Fruit fly (Drosophila melanogaster) whole organism, prepupa: ENCODE data around the gene UbcE2H.
A peak's percentile ranks its signal among the peaks of the same experiment; 100 is the strongest.

Experiments
- CG10631 ChIP-seq: fragments of 200-800 bp; sonication (Bioruptor generic); optimal IDR thresholded peaks from 2 replicates; lab custom pipeline; 2016; ENCODE audit warnings: missing biosample characterization, missing genetic modification characterization
- CG10669 ChIP-seq: fragments of 200-800 bp; sonication (Bioruptor generic); optimal IDR thresholded peaks from 3 replicates; lab custom pipeline; 2018; ENCODE audit warnings: missing biosample characterization, mild to moderate bottlenecking, missing genetic modification characterization, moderate library complexity
- CG11294 ChIP-seq: fragments of 200-800 bp; sonication (Bioruptor generic); IDR thresholded peaks from 2 replicates; pipeline ENCODE4 v1.3.6; 2022; ENCODE audit warnings: missing biosample characterization, missing genetic modification characterization
- CG11762 ChIP-seq: fragments of 200-800 bp; sonication (Bioruptor generic); optimal IDR thresholded peaks from 3 replicates; lab custom pipeline; 2016; ENCODE audit warnings: missing biosample characterization, missing genetic modification characterization; ENCODE audit not compliant: insufficient read depth
- CG11902 ChIP-seq: fragments of 200-800 bp; sonication (Bioruptor generic); optimal IDR thresholded peaks from 3 replicates; lab custom pipeline; 2016; ENCODE audit warnings: missing biosample characterization, missing genetic modification characterization
- CG15336 ChIP-seq: fragments of 200-800 bp; sonication (Bioruptor generic); IDR thresholded peaks from 2 replicates; pipeline ENCODE4 v1.3.6; 2022; ENCODE audit warnings: missing biosample characterization, missing genetic modification characterization
- CG1621 ChIP-seq: fragments of 200-800 bp; sonication (Bioruptor generic); optimal IDR thresholded peaks from 3 replicates; lab custom pipeline; 2018; ENCODE audit warnings: missing biosample characterization, mild to moderate bottlenecking, missing genetic modification characterization
- CG16779 ChIP-seq: fragments of 200-800 bp; sonication (Bioruptor generic); optimal IDR thresholded peaks from 3 replicates; lab custom pipeline; 2017; ENCODE audit warnings: missing biosample characterization, mild to moderate bottlenecking, missing genetic modification characterization
- CG3919 ChIP-seq: fragments of 200-800 bp; sonication (Bioruptor generic); optimal IDR thresholded peaks from 3 replicates; lab custom pipeline; 2016; ENCODE audit warnings: missing biosample characterization, missing genetic modification characterization
- CG6163 ChIP-seq: fragments of 200-800 bp; sonication (Bioruptor generic); IDR thresholded peaks from 3 replicates; pipeline ENCODE4 v1.3.6; 2022; ENCODE audit warnings: missing biosample characterization, missing genetic modification characterization
- CG6276 ChIP-seq: fragments of 200-800 bp; sonication (Bioruptor generic); optimal IDR thresholded peaks from 2 replicates; lab custom pipeline; 2017; ENCODE audit warnings: missing biosample characterization, mild to moderate bottlenecking, missing genetic modification characterization
- CG6792 ChIP-seq: fragments of 200-800 bp; sonication (Bioruptor generic); optimal IDR thresholded peaks from 3 replicates; lab custom pipeline; 2016; ENCODE audit warnings: missing biosample characterization, missing genetic modification characterization
- CG6808 ChIP-seq: fragments of 200-800 bp; sonication (Bioruptor generic); optimal IDR thresholded peaks from 3 replicates; lab custom pipeline; 2017; ENCODE audit warnings: missing biosample characterization, missing genetic modification characterization, mild to moderate bottlenecking, moderate library complexity, missing genetic modification reagents
- CG6854 ChIP-seq: fragments of 200-800 bp; sonication (Bioruptor generic); optimal IDR thresholded peaks from 2 replicates; lab custom pipeline; 2017; ENCODE audit warnings: missing biosample characterization, mild to moderate bottlenecking, missing genetic modification characterization
- CG7368 ChIP-seq: fragments of 200-800 bp; sonication (Bioruptor generic); optimal IDR thresholded peaks from 3 replicates; lab custom pipeline; 2016; ENCODE audit warnings: missing biosample characterization, missing genetic modification characterization
- CG8319 ChIP-seq: fragments of 200-800 bp; sonication (Bioruptor generic); optimal IDR thresholded peaks from 3 replicates; lab custom pipeline; 2016; ENCODE audit warnings: missing biosample characterization, missing genetic modification characterization
- CG8632 ChIP-seq: fragments of 200-800 bp; sonication (Bioruptor generic); optimal IDR thresholded peaks from 3 replicates; lab custom pipeline; 2016; ENCODE audit warnings: missing biosample characterization, missing genetic modification characterization
- CG9139 ChIP-seq: fragments of 200-800 bp; sonication (Bioruptor generic); optimal IDR thresholded peaks from 3 replicates; lab custom pipeline; 2017; ENCODE audit warnings: missing biosample characterization, mild to moderate bottlenecking, missing genetic modification characterization
- Eip75B ChIP-seq: fragments of 200-800 bp; sonication (Bioruptor generic); optimal IDR thresholded peaks from 3 replicates; lab custom pipeline; 2016; ENCODE audit warnings: missing biosample characterization, missing genetic modification characterization
- Eip78C ChIP-seq: fragments of 200-800 bp; sonication (Bioruptor generic); peaks from one replicate; lab custom pipeline; 2016; ENCODE audit warnings: missing biosample characterization, missing genetic modification characterization
- Eip93F ChIP-seq: fragments of 200-800 bp; sonication (Bioruptor generic); optimal IDR thresholded peaks from 2 replicates; lab custom pipeline; 2016; ENCODE audit warnings: missing biosample characterization, mild to moderate bottlenecking, missing genetic modification characterization
- Ets21C ChIP-seq: fragments of 200-800 bp; sonication (Bioruptor generic); optimal IDR thresholded peaks from 3 replicates; lab custom pipeline; 2016; ENCODE audit warnings: missing biosample characterization, missing genetic modification characterization
- Ets96B ChIP-seq: fragments of 200-800 bp; optimal IDR thresholded peaks from 2 replicates; lab custom pipeline; 2019; ENCODE audit warnings: missing biosample characterization, mild to moderate bottlenecking, missing genetic modification characterization, moderate library complexity
- Gug ChIP-seq: fragments of 200-800 bp; sonication (Bioruptor generic); IDR thresholded peaks from 2 replicates; pipeline ENCODE4 v1.3.6; 2022; ENCODE audit warnings: missing biosample characterization, missing genetic modification characterization
- Hr38 ChIP-seq: sonication (Bioruptor generic); optimal IDR thresholded peaks from 2 replicates; lab custom pipeline; 2016; ENCODE audit warnings: missing biosample characterization, missing genetic modification characterization
- Hr39 ChIP-seq: fragments of 200-800 bp; sonication (Bioruptor generic); optimal IDR thresholded peaks from 2 replicates; lab custom pipeline; 2016; ENCODE audit warnings: missing biosample characterization, missing genetic modification characterization
- Hr4 ChIP-seq: fragments of 200-800 bp; sonication (Bioruptor generic); optimal IDR thresholded peaks from 3 replicates; lab custom pipeline; 2016; ENCODE audit warnings: missing biosample characterization, missing genetic modification characterization
- Lpt ChIP-seq: fragments of 200-800 bp; sonication (Bioruptor generic); optimal IDR thresholded peaks from 3 replicates; lab custom pipeline; 2016; ENCODE audit warnings: missing biosample characterization, missing genetic modification characterization
- Met ChIP-seq: fragments of 200-800 bp; sonication (Bioruptor generic); optimal IDR thresholded peaks from 3 replicates; lab custom pipeline; 2016; ENCODE audit warnings: missing biosample characterization, missing genetic modification characterization
- OdsH ChIP-seq: fragments of 200-800 bp; sonication (Bioruptor generic); optimal IDR thresholded peaks from 3 replicates; lab custom pipeline; 2016; ENCODE audit warnings: missing biosample characterization, missing genetic modification characterization
- Smox ChIP-seq: fragments of 200-800 bp; sonication (Bioruptor generic); optimal IDR thresholded peaks from 3 replicates; lab custom pipeline; 2016; ENCODE audit warnings: missing biosample characterization, missing genetic modification characterization
- Sox102F ChIP-seq: fragments of 200-800 bp; sonication (Bioruptor generic); optimal IDR thresholded peaks from 2 replicates; lab custom pipeline; 2016; ENCODE audit warnings: missing biosample characterization, mild to moderate bottlenecking, missing genetic modification characterization
- Sox14 ChIP-seq: fragments of 200-800 bp; sonication (Bioruptor generic); optimal IDR thresholded peaks from 3 replicates; lab custom pipeline; 2016; ENCODE audit warnings: missing biosample characterization, missing genetic modification characterization
- Sox15 ChIP-seq: fragments of 200-800 bp; sonication (Bioruptor generic); optimal IDR thresholded peaks from 3 replicates; lab custom pipeline; 2016; ENCODE audit warnings: missing biosample characterization, missing genetic modification characterization
- achi ChIP-seq: fragments of 200-800 bp; sonication (Bioruptor generic); optimal IDR thresholded peaks from 3 replicates; lab custom pipeline; 2016; ENCODE audit warnings: missing biosample characterization, missing genetic modification characterization
- acj6 ChIP-seq: fragments of 200-800 bp; sonication (Bioruptor generic); optimal IDR thresholded peaks from 3 replicates; lab custom pipeline; 2016; ENCODE audit warnings: missing biosample characterization, missing genetic modification characterization
- dsx ChIP-seq: fragments of 200-800 bp; optimal IDR thresholded peaks from 3 replicates; lab custom pipeline; 2019; ENCODE audit warnings: missing biosample characterization, mild to moderate bottlenecking, missing genetic modification characterization, moderate library complexity; ENCODE audit not compliant: poor library complexity, severe bottlenecking
- esn ChIP-seq: fragments of 200-800 bp; sonication (Bioruptor generic); optimal IDR thresholded peaks from 2 replicates; lab custom pipeline; 2016; ENCODE audit warnings: missing biosample characterization, mild to moderate bottlenecking, missing genetic modification characterization, moderate library complexity
- fd59A ChIP-seq: fragments of 200-800 bp; sonication (Bioruptor generic); optimal IDR thresholded peaks from 2 replicates; lab custom pipeline; 2017; ENCODE audit warnings: missing biosample characterization, mild to moderate bottlenecking, missing genetic modification characterization, missing genetic modification reagents
- fkh ChIP-seq: fragments of 200-800 bp; sonication (Bioruptor generic); optimal IDR thresholded peaks from 3 replicates; lab custom pipeline; 2017; ENCODE audit warnings: missing biosample characterization, mild to moderate bottlenecking, missing genetic modification characterization, moderate library complexity
- lz ChIP-seq: fragments of 200-800 bp; sonication (Bioruptor generic); optimal IDR thresholded peaks from 3 replicates; lab custom pipeline; 2016; ENCODE audit warnings: missing biosample characterization, missing genetic modification characterization
- net ChIP-seq: fragments of 200-800 bp; sonication (Bioruptor generic); optimal IDR thresholded peaks from 3 replicates; lab custom pipeline; 2016; ENCODE audit warnings: missing biosample characterization, missing genetic modification characterization
- pdm3 ChIP-seq: fragments of 200-800 bp; sonication (Bioruptor generic); optimal IDR thresholded peaks from 3 replicates; lab custom pipeline; 2016; ENCODE audit warnings: missing biosample characterization, missing genetic modification characterization
- spab ChIP-seq: fragments of 200-800 bp; sonication (Bioruptor generic); optimal IDR thresholded peaks from 2 replicates; lab custom pipeline; 2017; ENCODE audit warnings: missing biosample characterization, mild to moderate bottlenecking, missing genetic modification characterization, missing genetic modification reagents
- ss ChIP-seq, 2 experiments: fragments of 200-800 bp; sonication (Bioruptor generic); optimal IDR thresholded peaks; 2 replicates in 1 of 2; 3 replicates in 1 of 2; lab custom pipeline; 2017 to 2018; ENCODE audit warnings: mild to moderate bottlenecking in 2 of 2, missing biosample characterization in 2 of 2, missing genetic modification characterization in 2 of 2, moderate library complexity in 1 of 2
- svp ChIP-seq: fragments of 200-800 bp; sonication (Bioruptor generic); peaks from one replicate; lab custom pipeline; 2016; ENCODE audit warnings: missing biosample characterization, missing genetic modification characterization
- topi ChIP-seq: fragments of 200-800 bp; sonication (Bioruptor generic); optimal IDR thresholded peaks from 3 replicates; lab custom pipeline; 2016; ENCODE audit warnings: missing biosample characterization, missing genetic modification characterization

Gene UbcE2H

DNA sequence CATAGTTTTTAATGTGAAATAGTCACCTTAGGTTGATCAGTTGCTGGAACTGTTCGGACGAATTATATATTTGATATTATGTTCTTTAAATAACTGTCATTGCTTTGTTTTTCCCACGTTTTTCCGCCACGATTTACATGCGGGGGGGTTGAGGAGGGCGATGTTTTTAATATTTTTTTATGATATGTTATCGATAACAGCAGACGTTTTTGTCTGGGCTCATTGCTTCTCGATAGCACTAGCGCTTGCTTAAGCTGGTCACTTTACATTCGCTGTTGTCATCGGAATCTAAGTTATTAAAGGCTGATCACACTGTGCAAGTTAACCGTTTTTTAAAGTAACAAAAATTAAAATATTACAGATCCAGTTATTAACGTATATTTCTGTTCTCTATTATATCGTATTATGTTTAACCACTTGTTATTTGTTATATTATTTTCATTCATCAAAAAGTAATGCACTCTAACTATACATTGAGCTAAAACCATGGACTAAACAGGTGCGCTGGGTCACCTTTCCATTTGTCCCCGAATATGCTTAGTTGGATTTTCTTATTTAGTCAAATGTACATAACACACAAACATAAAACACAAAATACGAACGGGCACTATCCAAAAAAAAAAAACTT is 18.4 kb downstream of the UbcE2H start, which contains the start of the genes Upf2 and CG1571:
Gene Upf2 (minus strand): TSS at position 167 of the 628 bp plus-strand sequence.
Gene CG1571 (plus strand): TSS at position 578 of the 628 bp plus-strand sequence.
- TF ChIP-seq dsx (GFP tag; lab: Kevin White, UChicago): no peak
- TF ChIP-seq Smox: no peak
- TF ChIP-seq Hr4 (GFP tag; lab: Kevin White, UChicago): no peak
- TF ChIP-seq CG16779 (tag; lab: Kevin White, UChicago): no peak
- no peak for TF ChIP-seq Sox102F (GFP tag; lab: Kevin White, UChicago)
- no peak for TF ChIP-seq topi (GFP tag; lab: Kevin White, UChicago)
- no peak for TF ChIP-seq Ets96B (tag; lab: Kevin White, UChicago)
- no peak for TF ChIP-seq pdm3 (GFP tag; lab: Kevin White, UChicago)
- TF ChIP-seq CG6854 (GFP tag; lab: Kevin White, UChicago): no peak

DNA sequence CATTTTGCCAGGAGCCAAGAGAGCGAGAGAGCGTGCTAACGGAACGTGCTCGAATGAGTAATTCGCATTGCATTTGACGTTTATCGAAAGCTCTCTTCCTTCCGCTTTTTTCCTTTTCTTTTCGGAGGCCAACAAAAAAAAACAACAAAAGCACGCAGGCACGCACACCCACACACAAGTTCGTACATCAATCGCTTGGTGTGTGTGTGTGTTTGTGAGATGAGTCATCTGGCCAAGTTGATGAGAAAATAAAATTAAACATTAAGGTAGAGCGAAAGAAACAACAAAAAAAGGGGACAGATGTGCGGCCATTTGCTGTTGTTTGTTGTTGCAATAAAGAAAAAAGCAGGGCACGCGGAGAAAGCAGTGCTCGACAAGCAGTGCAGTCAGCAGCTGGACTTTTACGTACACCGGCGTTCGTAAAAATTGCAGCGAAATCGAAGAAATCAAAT is 30.6 kb downstream of the UbcE2H start:
- TF ChIP-seq lz (GFP tag; lab: Kevin White, UChicago) (no peak), dsx (GFP tag; lab: Kevin White, UChicago) (no peak), achi (GFP tag; lab: Kevin White, UChicago) (peak; percentile 72), CG15336 (GFP tag; lab: Robert Waterston, UW) (peak; percentile 62), CG3919 (GFP tag; lab: Kevin White, UChicago) (no peak), Lpt (GFP tag; lab: Kevin White, UChicago) (peak; percentile 66), ss (GFP tag; optimal IDR thresholded peaks at IDR 0.05; lab: Kevin White, UChicago) (peak in 1 of 2 experiments; percentile 88), Sox102F (GFP tag; lab: Kevin White, UChicago) (peak; percentile 69), CG10669 (GFP tag; lab: Kevin White, UChicago) (no peak), Sox14 (GFP tag; lab: Kevin White, UChicago) (peak; percentile 59), esn (GFP tag; lab: Kevin White, UChicago) (peak; percentile 20), CG11294 (no peak), CG11762 (GFP tag; lab: Kevin White, UChicago) (no peak), Hr38 (no peak), fd59A (peak; percentile 18), Eip75B (no peak), Met (GFP tag; lab: Kevin White, UChicago) (no peak), CG8319 (GFP tag; lab: Kevin White, UChicago) (no peak), Gug (GFP tag; lab: Robert Waterston, UW) (0 out of 2 replicates have a peak, but pooled peaks have one; percentile 25), net (peak; percentile 82), CG6808 (GFP tag; lab: Kevin White, UChicago) (peak; percentile 81), Ets21C (GFP tag; lab: Kevin White, UChicago) (no peak), CG10631 (GFP tag; lab: Kevin White, UChicago) (no peak), spab (peak; percentile 63), svp (no peak), CG6854 (GFP tag; lab: Kevin White, UChicago) (peak; percentile 91), CG11902 (no peak), Hr39 (GFP tag; lab: Kevin White, UChicago) (no peak), CG1621 (tag; lab: Kevin White, UChicago) (peak; percentile 45), Hr4 (GFP tag; lab: Kevin White, UChicago) (no peak), fkh (no peak), CG16779 (tag; lab: Kevin White, UChicago) (no peak), Smox (no peak), CG9139 (GFP tag; lab: Kevin White, UChicago) (peak; percentile 75), Eip78C (GFP tag; lab: Kevin White, UChicago) (peak; percentile 84), Sox15 (GFP tag; lab: Kevin White, UChicago) (no peak), CG6792 (GFP tag; lab: Kevin White, UChicago) (peak; percentile 32), CG6163 (GFP tag; lab: Robert Waterston, UW) (peak; percentile 84), CG6276 (GFP tag; lab: Kevin White, UChicago) (peak; percentile 62), Eip93F (GFP tag; lab: Kevin White, UChicago) (peak; percentile 42), CG7368 (GFP tag; lab: Kevin White, UChicago) (peak; percentile 37), Ets96B (tag; lab: Kevin White, UChicago) (peak; percentile 11), CG8632 (GFP tag; lab: Kevin White, UChicago) (peak; percentile 48), acj6 (no peak), topi (GFP tag; lab: Kevin White, UChicago) (peak; percentile 41), OdsH (GFP tag; lab: Kevin White, UChicago) (no peak)
